Fruit fly (Drosophila melanogaster): ENCODE measurements around the gene Nna1.

The Nna1 gene

dm6 chrX:13756776-13757312, 64.8 kb downstream of the Nna1 start, which contains the start of the genes CG32625 and Rtc1 (continued):
- TF ChIP-seq Xbp1 (GFP tag; optimal IDR thresholded peaks at IDR 0.05) (peak; percentile 43), zfh1 (GFP tag; IDR thresholded peaks at IDR 0.05) (peak; percentile 62; the same call in 2 of the 3 replicates), trh (GFP tag; optimal IDR thresholded peaks at IDR 0.05) (no peak), B-H2 (GFP tag; optimal IDR thresholded peaks at IDR 0.05) (peak; percentile 70), bcd (GFP tag; optimal IDR thresholded peaks at IDR 0.05) (peak; percentile 19), prd (optimal IDR thresholded peaks at IDR 0.05) (no peak), prd (GFP tag; IDR thresholded peaks at IDR 0.05) (peak; percentile 53; the same call in 2 of the 3 replicates), ase (GFP tag; IDR thresholded peaks at IDR 0.05) (0 out of 3 replicates have a peak, but pooled peaks have one; percentile 52), CG9817 (tag; optimal IDR thresholded peaks at IDR 0.05) (peak; percentile 53), Antp (GFP tag; optimal IDR thresholded peaks at IDR 0.05) (no peak), CG17361 (GFP tag; IDR thresholded peaks at IDR 0.05) (peak; percentile 64), lab (GFP tag; optimal IDR thresholded peaks at IDR 0.05) (peak; percentile 59), CG13287 (GFP tag; IDR thresholded peaks at IDR 0.05; ENCODE audit: partially characterized antibody) (peak; percentile 73), CG4404 (GFP tag; IDR thresholded peaks at IDR 0.05) (no peak), CG17829 (tag; optimal IDR thresholded peaks at IDR 0.05) (peak; percentile 72), ttk (GFP tag; IDR thresholded peaks at IDR 0.05) (no peak), CG9727 (GFP tag; optimal IDR thresholded peaks at IDR 0.05) (peak; percentile 33), Ada2b (GFP tag; IDR thresholded peaks at IDR 0.05) (peak; percentile 53), cwo (GFP tag; optimal IDR thresholded peaks at IDR 0.05) (peak; percentile 81), CG15269 (tag; optimal IDR thresholded peaks at IDR 0.05) (peak; percentile 68), CoRest (tag; optimal IDR thresholded peaks at IDR 0.05) (peak; percentile 60), fd96Cb (tag; optimal IDR thresholded peaks at IDR 0.05) (peak; percentile 15), Mes4 (GFP tag; optimal IDR thresholded peaks at IDR 0.05) (no peak), stc (GFP tag; IDR thresholded peaks at IDR 0.05) (no peak), CG8924 (tag; optimal IDR thresholded peaks at IDR 0.05) (peak; percentile 55), Dek (tag; optimal IDR thresholded peaks at IDR 0.05) (peak; percentile 25), Hmx (GFP tag; optimal IDR thresholded peaks at IDR 0.05) (no peak), PHDP (tag; optimal IDR thresholded peaks at IDR 0.05) (peak; percentile 60), Oli (tag; optimal IDR thresholded peaks at IDR 0.05) (peak; percentile 17), bsh (GFP tag; optimal IDR thresholded peaks at IDR 0.05) (peak in 1 of 2 experiments; percentile 49), CG43689 (GFP tag; IDR thresholded peaks at IDR 0.05) (no peak), CG32532 (GFP tag; IDR thresholded peaks at IDR 0.05) (peak; percentile 61), CG7839 (tag; optimal IDR thresholded peaks at IDR 0.05) (peak; percentile 41), D19A (tag; optimal IDR thresholded peaks at IDR 0.05) (peak; percentile 37), CG6813 (GFP tag; optimal IDR thresholded peaks at IDR 0.05) (no peak), HmgZ (tag; optimal IDR thresholded peaks at IDR 0.05) (peak; percentile 38), CG30403 (GFP tag; optimal IDR thresholded peaks at IDR 0.05) (peak; percentile 64), CG10959 (GFP tag; IDR thresholded peaks at IDR 0.05) (no peak), CG2116 (GFP tag; optimal IDR thresholded peaks at IDR 0.05) (peak; percentile 43), Lhr (GFP tag; optimal IDR thresholded peaks at IDR 0.05) (peak; percentile 51), CrebB (tag; optimal IDR thresholded peaks at IDR 0.05) (peak; percentile 16), CG3847 (GFP tag; IDR thresholded peaks at IDR 0.05) (peak; percentile 70), CG4707 (GFP tag; optimal IDR thresholded peaks at IDR 0.05) (no peak), CG9215 (GFP tag; IDR thresholded peaks at IDR 0.05) (no peak), ara (GFP tag; IDR thresholded peaks at IDR 0.05) (peak; percentile 48; the same call in 1 of the 2 replicates), Dp (GFP tag; optimal IDR thresholded peaks at IDR 0.05) (peak; percentile 50), Nf-YB (GFP tag; optimal IDR thresholded peaks at IDR 0.05) (peak; percentile 7), gcm2 (GFP tag; optimal IDR thresholded peaks at IDR 0.05) (no peak), dysf (GFP tag; IDR thresholded peaks at IDR 0.05) (peak; percentile 51), CG1602 (GFP tag; optimal IDR thresholded peaks at IDR 0.05) (peak; percentile 10)
